Worm (Caenorhabditis elegans): ENCODE data around the gene sel-12.

DNA sequence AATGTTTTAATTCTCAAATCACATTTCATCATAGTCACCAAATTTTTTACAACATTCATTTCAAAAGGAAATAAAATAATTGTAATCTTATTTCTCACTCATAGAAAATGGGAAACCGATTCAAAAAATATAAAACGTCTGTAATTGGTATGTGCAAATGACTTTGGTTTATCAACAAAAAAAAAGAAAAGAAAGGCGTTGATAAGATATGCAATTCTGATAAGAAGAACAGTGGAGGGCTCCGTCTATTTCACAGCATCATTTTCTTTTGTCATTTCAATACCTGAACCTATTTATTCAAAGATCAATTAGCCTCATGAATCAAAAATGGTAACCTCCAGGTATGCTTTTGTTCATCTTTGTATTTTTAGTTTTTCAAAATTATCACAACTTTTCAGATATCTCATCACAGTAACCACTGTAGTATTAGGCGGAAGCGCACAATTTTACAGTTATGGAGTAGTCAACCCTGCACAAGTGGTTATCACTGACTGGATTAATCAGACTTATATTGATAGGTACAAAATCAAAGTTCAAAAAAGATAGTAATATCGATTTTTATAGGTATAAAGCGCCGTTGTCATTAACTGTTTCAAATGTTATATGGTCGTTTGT, 22.7 kb downstream of the sel-12 start, which contains the start of gene F53H8.3:
- TF ChIP-seq pag-3 (tag; optimal IDR thresholded peaks at IDR 0.05; ENCODE audit: borderline replicate concordance, insufficient read depth) (no peak), lin-15B (tag; optimal IDR thresholded peaks at IDR 0.05) (no peak), nhr-11 (tag; optimal IDR thresholded peaks at IDR 0.05) (no peak), dsc-1 (tag; optimal IDR thresholded peaks at IDR 0.05) (no peak), alr-1 (tag; optimal IDR thresholded peaks at IDR 0.05; ENCODE audit: borderline replicate concordance) (no peak), aha-1 (tag; optimal IDR thresholded peaks at IDR 0.05) (no peak), zag-1 (tag; optimal IDR thresholded peaks at IDR 0.05) (no peak), nhr-77 (tag; optimal IDR thresholded peaks at IDR 0.05) (no peak)
